Fruit fly (Drosophila melanogaster) S2 (cell line): ENCODE results near the gene CG10182.

Experiments
- CG8478 ChIP-seq: fragments of >200 bp; optimal IDR thresholded peaks from 2 replicates; lab custom pipeline; 2018
- CTCF ChIP-seq, 2 experiments: fragments of >200 bp; optimal IDR thresholded peaks; 2 replicates each; lab custom pipeline; 2018

DNA sequence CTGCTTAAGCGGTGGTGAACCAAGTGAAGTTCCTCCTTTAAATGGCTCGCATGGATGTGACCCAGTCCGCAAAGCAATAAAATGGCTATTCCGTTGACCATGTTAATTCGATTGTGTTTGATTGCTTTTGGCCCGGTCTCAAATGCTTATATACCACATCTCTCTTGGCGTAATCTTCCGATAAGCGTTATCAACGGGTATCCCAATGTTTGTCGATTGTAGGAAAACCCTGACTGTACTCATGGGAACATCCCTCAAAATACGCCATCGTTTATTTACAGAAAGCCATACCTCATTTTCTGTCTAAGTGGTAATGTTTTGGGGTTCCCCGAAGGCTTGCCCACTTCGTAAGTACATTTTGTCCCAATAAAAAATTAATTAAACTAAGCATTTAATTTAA lies 9.3 kb upstream of the CG10182 start, which contains the start of gene CG10183:
- TF ChIP-seq CG8478 (lab: Kevin White, UChicago) (no peak), CTCF (optimal IDR thresholded peaks at IDR 0.05; lab: Kevin White, UChicago) (no peak)
